Worm (Caenorhabditis elegans) whole organism, L4/young adult: ENCODE data around the gene ZK637.4.

Experiments used
- W03F9.2 ChIP-seq: fragments of 150-350 bp; optimal IDR thresholded peaks from 2 replicates; lab custom pipeline; 2014; ENCODE audit warnings: missing biosample characterization, missing genetic modification characterization
- dao-5 ChIP-seq: sonication (generic microtip); optimal IDR thresholded peaks from 2 replicates; lab custom pipeline; 2016; ENCODE audit warnings: missing genotype, missing genetic modification characterization, moderate library complexity, missing compliant biosample characterization
- him-1 ChIP-seq: sonication (generic microtip); optimal IDR thresholded peaks from 2 replicates; lab custom pipeline; 2016; ENCODE audit warnings: missing genotype, missing genetic modification reagents, missing genetic modification characterization, missing compliant biosample characterization

DNA sequence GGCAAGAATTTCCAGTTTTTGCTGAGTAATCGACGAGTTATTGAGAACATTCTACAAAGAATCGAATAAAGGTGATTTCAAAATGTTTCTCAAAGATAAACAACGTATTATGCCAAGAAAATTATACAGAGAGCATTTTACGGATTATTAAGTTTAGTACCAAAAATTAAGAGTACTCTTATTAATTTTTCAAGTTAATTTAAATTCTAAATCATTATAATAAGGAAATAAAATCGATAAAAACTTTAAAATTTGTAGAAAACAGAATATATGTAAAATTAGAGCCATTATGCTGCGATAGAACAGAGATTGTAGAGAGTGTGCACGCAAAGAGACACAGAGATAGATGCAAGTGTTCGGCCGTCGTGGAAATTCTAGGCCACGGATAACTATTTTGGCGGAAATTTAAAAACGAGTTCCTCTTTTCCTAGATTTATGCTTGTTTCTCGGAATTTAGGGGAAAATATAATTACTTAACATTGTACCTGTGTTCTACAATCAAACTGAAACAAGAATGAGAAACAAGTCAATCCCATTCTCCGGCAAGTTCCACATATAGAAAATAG is 43.0 kb upstream of the ZK637.4 start, which contains the start of gene F44E2.9:
- TF ChIP-seq dao-5 (tag; lab: Kevin White, UChicago) (no peak), W03F9.2 (peak; percentile 85), him-1 (no peak)
